Worm (Caenorhabditis elegans) whole organism, L4 larva: ENCODE data around the gene nas-28.

ENCODE experiments used
- F44E2.7 ChIP-seq: fragments of 200-800 bp; sonication (Bioruptor generic); IDR thresholded peaks from 2 replicates; pipeline ENCODE4 v2.1.2; 2022; ENCODE audit warnings: missing genetic modification characterization, missing compliant biosample characterization
- T26A8.4 ChIP-seq: fragments of 200-800 bp; sonication (Bioruptor generic); IDR thresholded peaks from 2 replicates; pipeline ENCODE4 v1.3.6; 2022; ENCODE audit warnings: missing genetic modification characterization, missing compliant biosample characterization
- Y75B8A.6 ChIP-seq: fragments of 200-800 bp; sonication (Bioruptor generic); IDR thresholded peaks from 2 replicates; pipeline ENCODE4 v1.3.6; 2022; ENCODE audit warnings: missing genetic modification reagents, missing genetic modification characterization, missing compliant biosample characterization
- ZK337.2 ChIP-seq: fragments of 200-800 bp; sonication (Bioruptor generic); IDR thresholded peaks from 2 replicates; pipeline ENCODE4 v1.3.6; 2022; ENCODE audit warnings: missing genetic modification reagents, missing genetic modification characterization, missing compliant biosample characterization
- aly-2 ChIP-seq: sonication (generic microtip); optimal IDR thresholded peaks from 2 replicates; lab custom pipeline; 2018; ENCODE audit warnings: missing biosample characterization, missing genetic modification characterization
- ama-1 ChIP-seq: fragments of 150-350 bp; optimal IDR thresholded peaks from 2 replicates; lab custom pipeline; 2014; ENCODE audit warnings: inconsistent platforms, mixed read lengths
- arid-1 ChIP-seq: fragments of 200-800 bp; sonication (Bioruptor generic); conservative IDR thresholded peaks from 2 replicates; pipeline ENCODE4 v1.3.6; 2022; ENCODE audit warnings: missing genetic modification reagents, missing genetic modification characterization, missing compliant biosample characterization
- ceh-44 ChIP-seq: fragments of 200-800 bp; sonication (Bioruptor generic); IDR thresholded peaks from 2 replicates; pipeline ENCODE4 v1.3.6; 2022; ENCODE audit warnings: missing genetic modification reagents, missing genetic modification characterization, missing compliant biosample characterization
- ceh-62 ChIP-seq: sonication (generic microtip); optimal IDR thresholded peaks from 2 replicates; lab custom pipeline; 2017; ENCODE audit warnings: missing biosample characterization, missing genetic modification characterization
- cey-2 ChIP-seq: sonication (generic microtip); optimal IDR thresholded peaks from 3 replicates; lab custom pipeline; 2017; ENCODE audit warnings: missing genetic modification characterization, mild to moderate bottlenecking, missing compliant biosample characterization, antibody characterized with exemption, borderline replicate concordance; ENCODE audit not compliant: insufficient read depth
- daf-19 ChIP-seq: fragments of 200-800 bp; sonication (Bioruptor generic); conservative IDR thresholded peaks from 2 replicates; pipeline ENCODE4 v1.3.6; 2022; ENCODE audit warnings: missing genetic modification characterization, missing compliant biosample characterization
- duxl-1 ChIP-seq: sonication (generic microtip); optimal IDR thresholded peaks from 2 replicates; lab custom pipeline; 2016; ENCODE audit warnings: mild to moderate bottlenecking, missing genetic modification characterization, moderate library complexity, missing compliant biosample characterization; ENCODE audit not compliant: poor library complexity
- egl-43 ChIP-seq: fragments of 200-800 bp; sonication (Bioruptor generic); IDR thresholded peaks from 2 replicates; pipeline ENCODE4 v1.3.6; 2022; ENCODE audit warnings: missing genetic modification reagents, missing genetic modification characterization, missing compliant biosample characterization
- gei-8 ChIP-seq: fragments of 200-800 bp; sonication (Bioruptor generic); optimal IDR thresholded peaks from 2 replicates; lab custom pipeline; 2018; ENCODE audit warnings: mild to moderate bottlenecking, missing genetic modification characterization, missing compliant biosample characterization
- hif-1 ChIP-seq, 2 experiments: sonication (generic microtip); optimal IDR thresholded peaks; 2 replicates each; lab custom pipeline; 2016 to 2017; ENCODE audit warnings: missing compliant biosample characterization in 2 of 2, missing genetic modification characterization in 2 of 2, missing genetic modification reagents in 2 of 2, missing genotype in 2 of 2, mild to moderate bottlenecking in 1 of 2
- hlh-11 ChIP-seq: fragments of 200-800 bp; sonication (Bioruptor generic); optimal IDR thresholded peaks from 2 replicates; lab custom pipeline; 2018; ENCODE audit warnings: mild to moderate bottlenecking, missing genetic modification characterization, missing compliant biosample characterization
- hlh-30 ChIP-seq: sonication (generic microtip); optimal IDR thresholded peaks from 2 replicates; lab custom pipeline; 2017; ENCODE audit warnings: antibody characterized with exemption, mild to moderate bottlenecking, missing genetic modification characterization, missing compliant biosample characterization; ENCODE audit not compliant: insufficient read depth
- hmg-1.1 ChIP-seq: fragments of 200-800 bp; sonication (Bioruptor generic); IDR thresholded peaks from 2 replicates; pipeline ENCODE4 v1.3.6; 2022; ENCODE audit warnings: missing genetic modification reagents, missing genetic modification characterization, missing compliant biosample characterization
- lin-1 ChIP-seq: fragments of 200-800 bp; sonication (Bioruptor generic); IDR thresholded peaks from 2 replicates; pipeline ENCODE4 v1.3.6; 2022; ENCODE audit warnings: missing genetic modification reagents, missing genetic modification characterization, missing compliant biosample characterization
- lin-38 ChIP-seq: fragments of 200-800 bp; sonication (Bioruptor generic); IDR thresholded peaks from 2 replicates; pipeline ENCODE4 v1.3.6; 2022; ENCODE audit warnings: missing genetic modification reagents, missing genetic modification characterization, missing compliant biosample characterization
- lin-39 ChIP-seq: fragments of 150-350 bp; optimal IDR thresholded peaks from 2 replicates; lab custom pipeline; 2014; ENCODE audit warnings: missing biosample characterization, missing genetic modification reagents, missing genetic modification characterization
- lir-3 ChIP-seq: sonication (generic microtip); optimal IDR thresholded peaks from 2 replicates; lab custom pipeline; 2016; ENCODE audit warnings: mild to moderate bottlenecking, missing genetic modification characterization, missing compliant biosample characterization
- mdt-29 ChIP-seq: fragments of 200-800 bp; sonication (Bioruptor generic); IDR thresholded peaks from 2 replicates; pipeline ENCODE4 v1.3.6; 2022; ENCODE audit warnings: missing genetic modification reagents, missing genetic modification characterization, missing compliant biosample characterization
- mes-2 ChIP-seq: sonication (generic microtip); optimal IDR thresholded peaks from 2 replicates; lab custom pipeline; 2016; ENCODE audit warnings: missing genotype, mild to moderate bottlenecking, missing genetic modification characterization, missing compliant biosample characterization; ENCODE audit not compliant: poor library complexity, severe bottlenecking
- nhr-102 ChIP-seq: sonication (generic microtip); optimal IDR thresholded peaks from 2 replicates; lab custom pipeline; 2016; ENCODE audit warnings: mild to moderate bottlenecking, missing genetic modification characterization, moderate library complexity, missing compliant biosample characterization
- nhr-111 ChIP-seq: fragments of 200-800 bp; sonication (Bioruptor generic); optimal IDR thresholded peaks from 2 replicates; lab custom pipeline; 2018; ENCODE audit warnings: mild to moderate bottlenecking, missing genetic modification characterization, missing compliant biosample characterization
- nhr-237 ChIP-seq: sonication (generic microtip); optimal IDR thresholded peaks from 2 replicates; lab custom pipeline; 2017; ENCODE audit warnings: missing biosample characterization, missing genetic modification characterization
- nhr-28 ChIP-seq: fragments of 150-350 bp; optimal IDR thresholded peaks from 2 replicates; lab custom pipeline; 2014; ENCODE audit warnings: missing biosample characterization, missing genetic modification characterization
- nhr-42 ChIP-seq: fragments of 200-800 bp; sonication (Bioruptor generic); IDR thresholded peaks from 2 replicates; pipeline ENCODE4 v1.3.6; 2022; ENCODE audit warnings: missing genetic modification characterization, missing compliant biosample characterization
- nhr-48 ChIP-seq: sonication (generic microtip); optimal IDR thresholded peaks from 2 replicates; lab custom pipeline; 2016; ENCODE audit warnings: mild to moderate bottlenecking, missing genetic modification characterization, missing compliant biosample characterization
- nhr-6 ChIP-seq: fragments of 150-350 bp; optimal IDR thresholded peaks from 2 replicates; lab custom pipeline; 2014; ENCODE audit warnings: missing biosample characterization, missing genetic modification characterization
- nhr-77 ChIP-seq: fragments of 150-350 bp; optimal IDR thresholded peaks from 2 replicates; lab custom pipeline; 2014; ENCODE audit warnings: missing biosample characterization, missing genetic modification characterization
- pha-4 ChIP-seq, 2 experiments: fragments of 150-350 bp in 1 of 2; fragments of 200-800 bp in 1 of 2; sonication (Bioruptor generic) in 1 of 2; IDR thresholded peaks in 1 of 2; optimal IDR thresholded peaks in 1 of 2; 2 replicates each; pipeline versions ENCODE4 v1.3.6 to Lab custom; 2014 to 2022; ENCODE audit warnings: missing genetic modification characterization in 2 of 2, missing genetic modification reagents in 2 of 2, missing biosample characterization in 1 of 2, missing compliant biosample characterization in 1 of 2
- php-3 ChIP-seq: fragments of 200-800 bp; sonication (Bioruptor generic); IDR thresholded peaks from 2 replicates; pipeline ENCODE4 v1.3.6; 2022; ENCODE audit warnings: missing genetic modification reagents, missing genetic modification characterization, missing compliant biosample characterization
- pqm-1 ChIP-seq: sonication (generic microtip); optimal IDR thresholded peaks from 2 replicates; lab custom pipeline; 2017; ENCODE audit warnings: missing biosample characterization, missing genetic modification characterization
- sdz-12 ChIP-seq: fragments of 200-800 bp; sonication (Bioruptor generic); optimal IDR thresholded peaks from 2 replicates; lab custom pipeline; 2018; ENCODE audit warnings: mild to moderate bottlenecking, missing genetic modification characterization, missing compliant biosample characterization
- set-16 ChIP-seq: fragments of 200-800 bp; sonication (Bioruptor generic); IDR thresholded peaks from 2 replicates; pipeline ENCODE4 v1.3.6; 2022; ENCODE audit warnings: missing genetic modification reagents, missing genetic modification characterization, missing compliant biosample characterization
- skn-1 ChIP-seq: fragments of 150-350 bp; optimal IDR thresholded peaks from 2 replicates; lab custom pipeline; 2014; ENCODE audit warnings: missing biosample characterization, missing genetic modification characterization
- snpc-1.2 ChIP-seq: fragments of 200-800 bp; sonication (Bioruptor generic); IDR thresholded peaks from 2 replicates; pipeline ENCODE4 v1.3.6; 2022; ENCODE audit warnings: missing genetic modification reagents, missing genetic modification characterization, missing compliant biosample characterization
- spr-1 ChIP-seq: sonication (generic microtip); optimal IDR thresholded peaks from 2 replicates; lab custom pipeline; 2016; ENCODE audit warnings: mild to moderate bottlenecking, missing genetic modification characterization, missing compliant biosample characterization
- spr-3 ChIP-seq: fragments of 200-800 bp; sonication (Bioruptor generic); optimal IDR thresholded peaks from 2 replicates; lab custom pipeline; 2018; ENCODE audit warnings: mild to moderate bottlenecking, missing genetic modification characterization, missing compliant biosample characterization
- tag-97 ChIP-seq: fragments of 200-800 bp; sonication (Bioruptor generic); IDR thresholded peaks from 2 replicates; pipeline ENCODE4 v1.3.6; 2022; ENCODE audit warnings: missing genetic modification characterization, missing compliant biosample characterization
- tra-1 ChIP-seq: fragments of 200-800 bp; sonication (Bioruptor generic); IDR thresholded peaks from 2 replicates; pipeline ENCODE4 v1.3.6; 2022; ENCODE audit warnings: missing genetic modification reagents, missing genetic modification characterization, missing compliant biosample characterization
- unc-39 ChIP-seq: sonication (generic microtip); optimal IDR thresholded peaks from 2 replicates; lab custom pipeline; 2017; ENCODE audit warnings: missing biosample characterization, missing genetic modification characterization
- unc-62 ChIP-seq, 3 experiments: fragments of 150-350 bp in 1 of 3; sonication (generic microtip); optimal IDR thresholded peaks in 2 of 3; peaks in 1 of 3; 1 replicate in 1 of 3; 2 replicates in 2 of 3; lab custom pipeline; 2014 to 2017; ENCODE audit warnings: missing biosample characterization in 3 of 3, missing genetic modification characterization in 3 of 3, missing genetic modification reagents in 3 of 3, missing genotype in 1 of 3
- vab-7 ChIP-seq: fragments of 200-800 bp; sonication (Bioruptor generic); IDR thresholded peaks from 2 replicates; pipeline ENCODE4 v1.3.6; 2022; ENCODE audit warnings: missing genetic modification reagents, missing genetic modification characterization, missing compliant biosample characterization
- zip-11 ChIP-seq: fragments of 200-800 bp; sonication (Bioruptor generic); IDR thresholded peaks from 2 replicates; pipeline ENCODE4 v1.3.6; 2022; ENCODE audit warnings: missing genetic modification characterization, missing compliant biosample characterization

nas-28 gene

DNA sequence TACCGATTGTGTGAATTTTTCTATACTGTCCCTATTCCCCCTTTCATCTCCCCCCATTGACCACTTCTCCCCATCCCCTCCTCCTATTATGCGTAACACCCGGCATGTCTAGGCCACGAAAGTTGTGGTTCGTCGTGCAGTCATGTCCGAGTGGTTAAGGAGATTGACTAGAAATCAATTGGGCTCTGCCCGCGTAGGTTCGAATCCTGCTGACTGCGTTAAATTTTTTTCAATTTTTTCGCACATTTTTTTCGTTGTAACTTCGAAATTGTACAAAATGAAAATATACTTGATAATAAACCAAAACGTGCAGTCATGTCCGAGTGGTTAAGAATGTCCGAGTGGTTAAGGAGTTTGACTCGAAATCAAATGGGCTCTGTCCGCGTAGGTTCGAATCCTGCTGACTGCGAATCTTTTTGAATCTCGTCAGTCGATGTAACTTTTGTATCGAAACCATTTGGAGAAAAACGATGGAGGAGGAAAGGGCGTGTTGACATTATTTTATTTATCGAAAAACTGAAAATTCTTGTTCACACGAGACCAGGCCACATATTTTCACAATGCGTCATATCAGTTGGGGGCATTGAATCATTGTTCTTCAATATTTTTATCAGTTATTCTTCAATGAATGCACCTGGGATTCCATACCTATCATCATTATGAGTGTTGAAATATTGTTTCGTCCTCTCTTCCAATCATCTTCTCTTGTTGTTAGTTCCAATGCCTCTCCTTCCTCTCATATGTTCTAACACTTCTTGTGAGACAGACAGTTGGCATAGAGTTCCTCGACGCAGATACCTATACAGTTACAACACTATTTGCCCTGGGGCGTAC is 24.2 kb downstream of the nas-28 start, which contains the start of gene nfm-1:
Gene nfm-1 (plus strand): TSS at position 812 of the 834 bp plus-strand sequence.
- TF ChIP-seq tag-97 (GFP tag; lab: Robert Waterston, UW) (no peak), ceh-44 (GFP tag; lab: Robert Waterston, UW) (peak; percentile 80; the same call in 1 of the 2 replicates), ZK337.2 (GFP tag; lab: Robert Waterston, UW) (no peak), hmg-1.1 (peak; percentile 86), T26A8.4 (GFP tag; lab: Robert Waterston, UW) (peak; percentile 63; the same call in 1 of the 2 replicates), nhr-48 (tag; lab: Kevin White, UChicago) (peak; percentile 78), cey-2 (tag; lab: Kevin White, UChicago) (no peak), lin-39 (no peak), spr-1 (tag; lab: Kevin White, UChicago) (peak; percentile 67), skn-1 (no peak), pha-4 (GFP tag; IDR thresholded peaks at IDR 0.05; lab: Robert Waterston, UW) (peak; percentile 72; the same call in 1 of the 2 replicates), pha-4 (tag; optimal IDR thresholded peaks at IDR 0.05; lab: Kevin White, UChicago) (no peak), nhr-102 (tag; lab: Kevin White, UChicago) (peak; percentile 61), duxl-1 (peak; percentile 24), nhr-77 (tag; lab: Kevin White, UChicago) (peak; percentile 75), F44E2.7 (GFP tag; lab: Robert Waterston, UW) (0 out of 2 replicates have a peak, but pooled peaks have one; percentile 41), vab-7 (GFP tag; lab: Robert Waterston, UW) (peak; percentile 77), aly-2 (tag; lab: Kevin White, UChicago) (no peak), gei-8 (peak; percentile 65), nhr-42 (peak; percentile 73; the same call in 1 of the 2 replicates), mdt-29 (GFP tag; lab: Robert Waterston, UW) (peak; percentile 79), arid-1 (GFP tag; lab: Robert Waterston, UW) (peak; percentile 86), tra-1 (peak; percentile 84), Y75B8A.6 (GFP tag; lab: Robert Waterston, UW) (no peak), zip-11 (peak; percentile 70; the same call in 1 of the 2 replicates), ama-1 (lab: Kevin White, UChicago) (no peak), spr-3 (peak; percentile 69), nhr-28 (tag; lab: Kevin White, UChicago) (peak; percentile 83), set-16 (GFP tag; lab: Robert Waterston, UW) (no peak), hlh-11 (peak; percentile 79), nhr-237 (tag; lab: Kevin White, UChicago) (no peak), pqm-1 (peak; percentile 85), mes-2 (tag; lab: Kevin White, UChicago) (peak; percentile 84), hlh-30 (tag; lab: Kevin White, UChicago) (peak; percentile 36), unc-39 (tag; lab: Kevin White, UChicago) (no peak), php-3 (GFP tag; lab: Robert Waterston, UW) (peak; percentile 73), lir-3 (tag; lab: Kevin White, UChicago) (peak; percentile 8), unc-62 (GFP tag; optimal IDR thresholded peaks at IDR 0.05 in 1 of 2; lab: Kevin White, UChicago) (peak in 1 of 2 experiments; percentile 84), unc-62 (tag; optimal IDR thresholded peaks at IDR 0.05; lab: Kevin White, UChicago) (no peak), lin-1 (GFP tag; lab: Robert Waterston, UW) (peak; percentile 78), nhr-111 (peak; percentile 70), daf-19 (GFP tag; lab: Robert Waterston, UW) (peak; percentile 88), egl-43 (peak; percentile 93), nhr-6 (tag; lab: Kevin White, UChicago) (peak; percentile 27), sdz-12 (GFP tag; lab: Kevin White, UChicago) (peak; percentile 65), hif-1 (tag; optimal IDR thresholded peaks at IDR 0.05; lab: Kevin White, UChicago) (peak in 1 of 2 experiments; percentile 53), lin-38 (GFP tag; lab: Robert Waterston, UW) (peak; percentile 76), ceh-62 (no peak), snpc-1.2 (peak; percentile 79)
